Worm (Caenorhabditis elegans) whole organism, L4 larva: ENCODE measurements around the gene col-99.
A peak's percentile ranks its signal among the peaks of the same experiment; 100 is the strongest.

ENCODE experiments used
- ceh-28 ChIP-seq: fragments of 150-350 bp; optimal IDR thresholded peaks from 2 replicates; lab custom pipeline; 2014; ENCODE audit warnings: missing biosample characterization, missing genetic modification reagents, missing genetic modification characterization
- dpl-1 ChIP-seq: fragments of 150-350 bp; optimal IDR thresholded peaks from 2 replicates; lab custom pipeline; 2014; ENCODE audit warnings: missing biosample characterization, missing genetic modification reagents, missing genetic modification characterization
- jun-1 ChIP-seq: fragments of 150-350 bp; optimal IDR thresholded peaks from 2 replicates; lab custom pipeline; 2014; ENCODE audit warnings: missing biosample characterization, missing genetic modification reagents, missing genetic modification characterization
- lin-13 ChIP-seq: fragments of 150-350 bp; optimal IDR thresholded peaks from 2 replicates; lab custom pipeline; 2014; ENCODE audit warnings: missing biosample characterization, missing genetic modification reagents, missing genetic modification characterization
- lsy-2 ChIP-seq, 2 experiments: fragments of 150-350 bp in 1 of 2; sonication (generic microtip) in 1 of 2; optimal IDR thresholded peaks; 2 replicates each; lab custom pipeline; 2014 to 2017; ENCODE audit warnings: missing biosample characterization in 2 of 2, missing genetic modification characterization in 2 of 2
- nhr-28 ChIP-seq: fragments of 150-350 bp; optimal IDR thresholded peaks from 2 replicates; lab custom pipeline; 2014; ENCODE audit warnings: missing biosample characterization, missing genetic modification characterization
- nhr-48 ChIP-seq: sonication (generic microtip); optimal IDR thresholded peaks from 2 replicates; lab custom pipeline; 2016; ENCODE audit warnings: mild to moderate bottlenecking, missing genetic modification characterization, missing compliant biosample characterization
- nhr-76 ChIP-seq: fragments of 150-350 bp; optimal IDR thresholded peaks from 2 replicates; lab custom pipeline; 2014; ENCODE audit warnings: missing biosample characterization, missing genetic modification characterization
- pqm-1 ChIP-seq: sonication (generic microtip); optimal IDR thresholded peaks from 2 replicates; lab custom pipeline; 2017; ENCODE audit warnings: missing biosample characterization, missing genetic modification characterization
- sdz-12 ChIP-seq: fragments of 200-800 bp; sonication (Bioruptor generic); optimal IDR thresholded peaks from 2 replicates; lab custom pipeline; 2018; ENCODE audit warnings: mild to moderate bottlenecking, missing genetic modification characterization, missing compliant biosample characterization
- zfp-3 ChIP-seq: fragments of 200-800 bp; sonication (Bioruptor generic); conservative IDR thresholded peaks from 2 replicates; pipeline ENCODE4 v1.3.6; 2022; ENCODE audit warnings: missing genetic modification reagents, missing genetic modification characterization, missing compliant biosample characterization
- zip-11 ChIP-seq: fragments of 200-800 bp; sonication (Bioruptor generic); IDR thresholded peaks from 2 replicates; pipeline ENCODE4 v1.3.6; 2022; ENCODE audit warnings: missing genetic modification characterization, missing compliant biosample characterization
- ztf-11 ChIP-seq: fragments of 150-350 bp; optimal IDR thresholded peaks from 2 replicates; lab custom pipeline; 2014; ENCODE audit warnings: missing biosample characterization, missing genetic modification characterization

DNA sequence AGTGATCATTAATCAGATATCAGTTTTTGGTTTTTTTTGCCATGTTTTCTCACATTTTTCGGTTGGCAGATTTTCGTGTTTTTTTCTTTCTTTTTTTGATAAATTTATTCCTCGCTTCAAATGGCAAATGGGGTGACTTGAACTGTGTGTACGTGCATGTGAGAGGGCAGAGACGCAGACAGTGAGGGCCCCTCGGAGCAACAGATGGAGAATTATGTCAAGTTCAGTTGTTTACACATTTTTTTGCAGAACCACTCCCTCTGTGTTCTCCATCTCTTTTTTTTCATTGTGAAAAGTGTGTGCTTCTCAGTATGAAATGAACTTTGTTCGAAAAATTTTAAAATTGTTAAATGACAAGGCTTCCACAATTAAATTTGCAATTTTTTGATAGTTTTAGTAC is 17.6 kb downstream of the col-99 start:
- TF ChIP-seq jun-1 (no peak), nhr-76 (tag; lab: Kevin White, UChicago) (no peak), nhr-28 (tag; lab: Kevin White, UChicago) (no peak), zfp-3 (GFP tag; lab: Robert Waterston, UW) (no peak), pqm-1 (tag; lab: Kevin White, UChicago) (no peak), sdz-12 (GFP tag; lab: Kevin White, UChicago) (no peak), nhr-48 (tag; lab: Kevin White, UChicago) (no peak), ceh-28 (no peak), zip-11 (no peak), lsy-2 (tag; optimal IDR thresholded peaks at IDR 0.05; lab: Kevin White, UChicago) (peak in 1 of 2 experiments; percentile 9), lin-13 (GFP tag; lab: Kevin White, UChicago) (no peak), ztf-11 (no peak), dpl-1 (GFP tag; lab: Kevin White, UChicago) (no peak)
